Fruit fly (Drosophila melanogaster): ENCODE data around the gene CG15014.

DNA sequence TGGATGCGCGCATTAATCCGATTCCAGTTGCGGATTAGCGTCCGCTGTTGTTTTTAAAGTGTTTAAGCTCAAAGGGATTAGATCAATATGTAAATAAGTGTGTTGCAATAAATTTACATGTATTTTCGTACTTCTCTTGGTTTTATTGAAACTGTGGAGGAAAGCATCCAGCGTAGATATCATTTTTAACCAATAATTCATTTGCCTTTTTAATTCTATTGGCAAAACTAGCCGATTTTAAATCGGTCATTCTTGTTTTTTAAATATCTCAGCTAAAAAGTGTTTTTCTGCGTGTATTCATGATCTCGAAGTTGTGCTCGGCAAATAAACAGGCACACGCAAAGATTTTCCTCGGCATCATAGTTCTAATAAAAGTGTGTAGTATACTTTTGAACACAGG, 28.8 kb downstream of the CG15014 start:
- TF ChIP-seq CG11617 (GFP tag; optimal IDR thresholded peaks at IDR 0.05) = no peak
- no peak for TF ChIP-seq tj (GFP tag; optimal IDR thresholded peaks at IDR 0.05)
- TF ChIP-seq Clk (GFP tag; optimal IDR thresholded peaks at IDR 0.05) = no peak
